Worm (Caenorhabditis elegans) whole organism, L2 larva: ENCODE data around the gene Y73B6BL.31.

Source experiments
- C34F6.9 ChIP-seq: fragments of 150-350 bp; optimal IDR thresholded peaks from 2 replicates; lab custom pipeline; 2014; ENCODE audit warnings: missing biosample characterization, missing genetic modification characterization
- F13H6.1 ChIP-seq: sonication (generic microtip); optimal IDR thresholded peaks from 2 replicates; lab custom pipeline; 2016; ENCODE audit warnings: missing genetic modification characterization, missing compliant biosample characterization
- R02D3.7 ChIP-seq: fragments of 150-350 bp; optimal IDR thresholded peaks from 2 replicates; lab custom pipeline; 2014; ENCODE audit warnings: missing biosample characterization, missing genetic modification characterization
- Y55F3AM.14 ChIP-seq: fragments of 200-800 bp; sonication (Bioruptor generic); optimal IDR thresholded peaks from 2 replicates; lab custom pipeline; 2018; ENCODE audit warnings: mild to moderate bottlenecking, missing genetic modification characterization, missing compliant biosample characterization
- ZK546.5 ChIP-seq: sonication (generic microtip); optimal IDR thresholded peaks from 2 replicates; lab custom pipeline; 2017; ENCODE audit warnings: missing biosample characterization, missing genetic modification characterization
- alr-1 ChIP-seq: fragments of 150-350 bp; optimal IDR thresholded peaks from 2 replicates; lab custom pipeline; 2014; ENCODE audit warnings: missing biosample characterization, missing genetic modification characterization
- aly-2 ChIP-seq: fragments of 150-350 bp; optimal IDR thresholded peaks from 2 replicates; lab custom pipeline; 2014; ENCODE audit warnings: missing biosample characterization, missing genetic modification characterization
- ama-1 ChIP-seq: fragments of 150-350 bp; optimal IDR thresholded peaks from 2 replicates; lab custom pipeline; 2018; ENCODE audit warnings: inconsistent platforms
- ceh-16 ChIP-seq: fragments of 150-350 bp; optimal IDR thresholded peaks from 2 replicates; lab custom pipeline; 2014; ENCODE audit warnings: missing biosample characterization, missing genetic modification characterization
- ceh-82 ChIP-seq: fragments of 150-350 bp; optimal IDR thresholded peaks from 2 replicates; lab custom pipeline; 2014; ENCODE audit warnings: missing biosample characterization, missing genetic modification characterization
- crh-2 ChIP-seq: sonication (generic microtip); optimal IDR thresholded peaks from 2 replicates; lab custom pipeline; 2017; ENCODE audit warnings: missing biosample characterization, missing genetic modification characterization
- dmd-4 ChIP-seq: sonication (generic microtip); optimal IDR thresholded peaks from 2 replicates; lab custom pipeline; 2017; ENCODE audit warnings: missing biosample characterization, missing genetic modification characterization
- elt-1 ChIP-seq: fragments of 150-350 bp; optimal IDR thresholded peaks from 2 replicates; lab custom pipeline; 2014; ENCODE audit warnings: missing biosample characterization, missing genetic modification characterization
- gmeb-1 ChIP-seq: fragments of 150-350 bp; optimal IDR thresholded peaks from 2 replicates; lab custom pipeline; 2014; ENCODE audit warnings: missing biosample characterization, missing genetic modification characterization
- lin-11 ChIP-seq: fragments of 150-350 bp; sonication (generic microtip); optimal IDR thresholded peaks from 2 replicates; lab custom pipeline; 2014; ENCODE audit warnings: missing biosample characterization, missing genetic modification characterization, inconsistent platforms, mixed read lengths
- lin-13 ChIP-seq: fragments of 150-350 bp; optimal IDR thresholded peaks from 2 replicates; lab custom pipeline; 2014; ENCODE audit warnings: missing biosample characterization, missing genetic modification reagents, missing genetic modification characterization
- lin-39 ChIP-seq: fragments of 150-350 bp; optimal IDR thresholded peaks from 2 replicates; lab custom pipeline; 2014; ENCODE audit warnings: missing biosample characterization, missing genetic modification reagents, missing genetic modification characterization
- lsy-2 ChIP-seq, 2 experiments: fragments of 150-350 bp in 1 of 2; sonication (generic microtip) in 1 of 2; optimal IDR thresholded peaks; 2 replicates each; lab custom pipeline; 2014 to 2017; ENCODE audit warnings: missing biosample characterization in 2 of 2, missing genetic modification characterization in 2 of 2
- mbf-1 ChIP-seq: sonication (generic microtip); optimal IDR thresholded peaks from 2 replicates; lab custom pipeline; 2017; ENCODE audit warnings: missing biosample characterization, missing genetic modification characterization
- nhr-11 ChIP-seq: fragments of 150-350 bp; optimal IDR thresholded peaks from 2 replicates; lab custom pipeline; 2014; ENCODE audit warnings: missing biosample characterization, missing genetic modification characterization
- nhr-129 ChIP-seq: fragments of 150-350 bp; optimal IDR thresholded peaks from 2 replicates; lab custom pipeline; 2014; ENCODE audit warnings: missing biosample characterization, missing genetic modification characterization
- nhr-21 ChIP-seq: fragments of 150-350 bp; optimal IDR thresholded peaks from 2 replicates; lab custom pipeline; 2014; ENCODE audit warnings: missing biosample characterization, missing genetic modification characterization
- nhr-237 ChIP-seq: fragments of 150-350 bp; optimal IDR thresholded peaks from 2 replicates; lab custom pipeline; 2014; ENCODE audit warnings: missing biosample characterization, missing genetic modification characterization
- nhr-25 ChIP-seq: fragments of 150-350 bp; sonication (generic microtip); optimal IDR thresholded peaks from 3 replicates; lab custom pipeline; 2014; ENCODE audit warnings: missing biosample characterization, missing genetic modification characterization
- nhr-6 ChIP-seq: fragments of 150-350 bp; optimal IDR thresholded peaks from 2 replicates; lab custom pipeline; 2014; ENCODE audit warnings: missing biosample characterization, missing genetic modification characterization
- sem-4 ChIP-seq: fragments of 150-350 bp; optimal IDR thresholded peaks from 2 replicates; lab custom pipeline; 2014; ENCODE audit warnings: missing biosample characterization, missing genetic modification reagents, missing genetic modification characterization
- skn-1 ChIP-seq: sonication (generic microtip); optimal IDR thresholded peaks from 2 replicates; lab custom pipeline; 2017; ENCODE audit warnings: missing biosample characterization, missing genetic modification characterization
- sma-3 ChIP-seq: sonication (generic microtip); optimal IDR thresholded peaks from 2 replicates; lab custom pipeline; 2016; ENCODE audit warnings: missing genetic modification reagents, missing genetic modification characterization, missing compliant biosample characterization
- sma-9 ChIP-seq, 2 experiments: fragments of 150-350 bp in 1 of 2; sonication (generic microtip) in 1 of 2; optimal IDR thresholded peaks; 2 replicates each; lab custom pipeline; 2014 to 2016; ENCODE audit warnings: missing genetic modification characterization in 2 of 2, mild to moderate bottlenecking in 1 of 2, missing biosample characterization in 1 of 2, missing compliant biosample characterization in 1 of 2, missing genetic modification reagents in 1 of 2, moderate library complexity in 1 of 2
- snpc-4 ChIP-seq: fragments of 150-350 bp; optimal IDR thresholded peaks from 2 replicates; lab custom pipeline; 2014; ENCODE audit warnings: missing biosample characterization, missing genetic modification characterization
- unc-39 ChIP-seq: fragments of 150-350 bp; optimal IDR thresholded peaks from 2 replicates; lab custom pipeline; 2014; ENCODE audit warnings: missing biosample characterization, missing genetic modification characterization
- unc-55 ChIP-seq: fragments of 150-350 bp; sonication (generic microtip); optimal IDR thresholded peaks from 3 replicates; lab custom pipeline; 2014; ENCODE audit warnings: missing biosample characterization, missing genetic modification reagents, missing genetic modification characterization
- ztf-1 ChIP-seq: fragments of 200-800 bp; sonication (Bioruptor generic); conservative IDR thresholded peaks from 2 replicates; pipeline ENCODE4 v1.3.6; 2022; ENCODE audit warnings: missing genetic modification characterization, missing compliant biosample characterization

Y73B6BL.31 gene

DNA sequence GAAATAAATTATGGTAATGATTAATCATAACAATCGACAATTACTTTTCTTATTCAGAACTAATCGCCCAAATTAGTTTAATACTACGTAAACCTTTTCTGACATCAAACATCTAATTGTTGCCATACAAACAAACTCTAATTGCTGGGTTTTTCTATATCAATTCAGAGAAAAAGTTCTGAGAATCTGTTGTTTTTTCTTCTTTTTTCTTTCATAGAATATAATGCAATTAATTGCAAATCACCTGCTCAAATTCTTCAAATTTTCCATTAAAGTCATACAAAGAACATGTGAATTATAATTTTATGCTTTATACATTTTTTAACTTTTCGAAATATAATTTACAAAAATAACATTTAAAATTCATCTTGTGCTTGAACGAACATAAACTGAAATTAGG is 38.3 kb upstream of the Y73B6BL.31 start:
- TF ChIP-seq skn-1 (no peak), lin-11 (tag; lab: Kevin White, UChicago) (no peak), unc-39 (no peak), ceh-82 (tag; lab: Kevin White, UChicago) (no peak)

DNA sequence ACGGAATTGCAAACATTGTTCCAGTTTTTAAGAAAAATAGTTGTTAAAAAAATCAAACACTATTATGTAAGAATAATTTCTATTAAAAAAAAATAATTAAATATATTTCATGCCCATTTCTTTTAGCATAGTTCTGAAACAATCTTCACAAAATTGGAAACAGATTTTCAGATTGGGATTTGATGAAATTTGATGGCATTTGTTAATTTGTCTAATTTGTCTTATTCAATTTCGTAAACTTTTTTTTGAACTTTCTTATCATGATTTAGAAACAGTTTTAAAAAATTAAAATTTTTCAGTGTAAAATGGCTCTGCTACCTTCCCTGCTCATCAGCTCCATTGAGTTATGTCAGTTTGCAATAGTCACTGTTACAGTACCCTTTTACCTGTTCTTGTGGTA is 36.8 kb upstream of the Y73B6BL.31 start, which contains the start of gene srv-13:
srv-13 (plus strand) TSS at position 301 of the 400 bp plus-strand sequence.
- TF ChIP-seq gmeb-1 = no peak
- TF ChIP-seq alr-1 (tag; lab: Kevin White, UChicago) = no peak
- TF ChIP-seq sma-3 (GFP tag; lab: Kevin White, UChicago) = no peak
- TF ChIP-seq nhr-6 = no peak
- TF ChIP-seq sma-9 (GFP tag; optimal IDR thresholded peaks at IDR 0.05; lab: Kevin White, UChicago) = no peak
- no peak for TF ChIP-seq sma-9 (tag; optimal IDR thresholded peaks at IDR 0.05; lab: Kevin White, UChicago)
- no peak for TF ChIP-seq C34F6.9 (tag; lab: Kevin White, UChicago)
- TF ChIP-seq dmd-4 (tag; lab: Kevin White, UChicago) = no peak

DNA sequence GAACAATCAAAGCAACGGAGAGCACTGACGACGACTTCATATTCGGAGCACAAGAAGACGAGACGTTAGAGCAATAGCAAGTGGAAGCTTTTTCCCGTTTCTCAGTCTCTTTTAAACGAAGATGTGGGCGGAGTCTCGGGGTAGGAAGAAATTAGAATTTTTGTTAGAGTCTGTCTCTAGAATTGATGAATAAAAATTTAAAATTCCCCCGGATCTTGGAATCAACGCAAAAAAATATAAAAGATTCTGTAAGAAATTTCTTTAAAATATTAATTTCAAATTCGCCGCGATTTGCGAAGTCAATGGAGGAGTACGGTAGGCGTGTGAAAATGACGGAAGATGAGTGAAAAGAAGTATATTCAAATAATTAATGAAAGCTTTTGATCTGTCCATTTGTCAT is 28.2 kb upstream of the Y73B6BL.31 start, which contains the start of gene nlp-71:
nlp-71 (minus strand) TSS at position 101 of the 400 bp plus-strand sequence.
- TF ChIP-seq lin-13 = no peak
- no peak for TF ChIP-seq unc-39
- no peak for TF ChIP-seq nhr-237 (tag; lab: Kevin White, UChicago)
- TF ChIP-seq mbf-1 = no peak
- TF ChIP-seq ama-1 (lab: Kevin White, UChicago) = no peak
- TF ChIP-seq elt-1 (tag; lab: Kevin White, UChicago) = no peak
- TF ChIP-seq lin-39 (tag; lab: Kevin White, UChicago) = no peak
- no peak for TF ChIP-seq ztf-1 (GFP tag; lab: Robert Waterston, UW)
- TF ChIP-seq lsy-2 (tag; optimal IDR thresholded peaks at IDR 0.05; lab: Kevin White, UChicago) = no peak
- no peak for TF ChIP-seq unc-55 (GFP tag; lab: Kevin White, UChicago)
- no peak for TF ChIP-seq nhr-11 (tag; lab: Kevin White, UChicago)
- no peak for TF ChIP-seq sma-3 (GFP tag; lab: Kevin White, UChicago)
- TF ChIP-seq sem-4 (tag; lab: Kevin White, UChicago) = no peak
- TF ChIP-seq ceh-16 (tag; lab: Kevin White, UChicago) = no peak
- no peak for TF ChIP-seq Y55F3AM.14 (GFP tag; lab: Kevin White, UChicago)
- TF ChIP-seq skn-1 = no peak
- no peak for TF ChIP-seq nhr-25 (tag; lab: Kevin White, UChicago)
- TF ChIP-seq nhr-21 (tag; lab: Kevin White, UChicago) = no peak
- TF ChIP-seq, all 48 proteins: peak for 0

DNA sequence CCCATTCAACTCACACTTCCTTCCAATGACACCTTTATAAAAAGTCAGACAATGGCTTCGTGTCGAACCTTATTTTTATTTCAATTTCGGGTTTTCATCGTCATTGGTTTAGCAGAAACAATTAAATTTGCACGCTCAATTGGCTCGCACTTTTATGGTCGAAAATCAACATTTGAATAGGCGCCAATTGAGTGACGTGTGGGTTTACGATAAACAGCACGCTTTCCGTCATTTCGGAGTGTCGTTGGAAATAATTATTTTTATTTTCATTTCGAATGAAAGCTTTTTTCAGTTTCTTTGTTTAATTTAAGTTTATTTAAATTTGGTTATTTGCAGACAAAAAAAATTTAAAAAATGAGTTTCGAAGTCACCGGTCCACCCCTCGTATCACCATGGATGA is 26.6 kb upstream of the Y73B6BL.31 start, which contains the start of gene exos-2:
exos-2 (plus strand) TSS at position 330 of the 400 bp plus-strand sequence.
- TF ChIP-seq sem-4 (tag; lab: Kevin White, UChicago) = no peak
- TF ChIP-seq lin-11 (tag; lab: Kevin White, UChicago) = peak; percentile 1
- TF ChIP-seq R02D3.7 (tag; lab: Kevin White, UChicago) = peak; percentile 99
- peak; percentile 69 for TF ChIP-seq sma-9 (GFP tag; optimal IDR thresholded peaks at IDR 0.05; lab: Kevin White, UChicago)
- no peak for TF ChIP-seq sma-9 (tag; optimal IDR thresholded peaks at IDR 0.05; lab: Kevin White, UChicago)
- TF ChIP-seq gmeb-1 = peak; percentile 96
- peak; percentile 60 for TF ChIP-seq C34F6.9 (tag; lab: Kevin White, UChicago)
- TF ChIP-seq aly-2 (tag; lab: Kevin White, UChicago) = no peak
- peak; percentile 29 for TF ChIP-seq sma-3 (GFP tag; lab: Kevin White, UChicago)
- no peak for TF ChIP-seq ceh-82 (tag; lab: Kevin White, UChicago)
- TF ChIP-seq skn-1 = no peak
- peak; percentile 73 for TF ChIP-seq nhr-129 (tag; lab: Kevin White, UChicago)
- peak; percentile 2 for TF ChIP-seq F13H6.1
- TF ChIP-seq unc-55 (GFP tag; lab: Kevin White, UChicago) = peak; percentile 83
- peak; percentile 37 for TF ChIP-seq nhr-6
- peak; percentile 61 for TF ChIP-seq crh-2 (tag; lab: Kevin White, UChicago)
- peak; percentile 14 for TF ChIP-seq ZK546.5 (tag; lab: Kevin White, UChicago)
- TF ChIP-seq nhr-21 (tag; lab: Kevin White, UChicago) = peak; percentile 39
- peak; percentile 11 for TF ChIP-seq snpc-4 (tag; lab: Kevin White, UChicago)

DNA sequence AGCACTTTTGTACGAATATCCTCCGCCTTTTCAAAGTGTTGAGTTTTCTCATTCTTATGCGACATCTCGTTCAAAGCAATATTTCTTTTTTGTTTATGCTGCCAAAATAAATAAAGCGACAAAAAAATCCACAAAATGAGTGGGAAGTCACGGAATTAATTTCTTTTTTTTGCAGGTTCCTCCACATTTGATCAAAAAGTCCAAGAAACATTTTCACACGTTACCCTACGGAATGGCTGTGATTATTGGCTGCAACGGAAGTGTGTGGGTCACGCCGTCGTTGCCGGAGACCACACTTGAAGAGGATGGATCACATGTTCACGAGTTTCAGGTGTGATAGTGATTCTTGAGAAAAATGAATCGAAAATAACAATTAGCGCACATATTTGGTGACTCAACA is 25.1 kb upstream of the Y73B6BL.31 start, which contains the start of gene Y73B6BL.22:
Y73B6BL.22 (minus strand) TSS at position 101 of the 400 bp plus-strand sequence.
- TF ChIP-seq mbf-1 = no peak
- no peak for TF ChIP-seq ceh-82 (tag; lab: Kevin White, UChicago)
